Worm (Caenorhabditis elegans): Measurements from ENCODE around the gene mrps-17.

mrps-17 gene

DNA sequence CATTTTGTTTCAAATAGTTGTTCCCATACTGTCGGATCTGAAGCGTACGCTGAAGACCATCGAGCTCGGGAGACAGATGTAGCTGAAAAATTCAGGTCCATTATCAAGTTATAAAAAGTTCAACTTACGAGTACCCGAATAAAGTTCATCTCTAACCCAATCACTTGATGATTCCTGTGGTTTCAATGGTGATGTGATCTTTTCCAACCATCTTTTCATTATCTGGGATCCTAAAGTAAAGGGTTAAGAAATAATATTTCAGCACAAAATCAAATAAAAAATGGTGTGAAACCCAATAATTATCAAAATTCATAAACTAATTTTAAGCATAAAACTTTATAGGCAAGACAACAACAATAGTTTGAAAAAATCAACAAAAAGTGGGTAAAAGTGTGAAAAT is 4.4 kb downstream of the mrps-17 start, which contains the start of gene C05D11.8:
Gene C05D11.8 (minus strand): TSS at position 101 of the 400 bp plus-strand sequence.
- TF ChIP-seq ama-1 (optimal IDR thresholded peaks at IDR 0.05) (no peak), ama-1 (GFP tag; optimal IDR thresholded peaks at IDR 0.05) (no peak), pha-4 (tag; optimal IDR thresholded peaks at IDR 0.05) (no peak), Y95B8A.8 (GFP tag; IDR thresholded peaks at IDR 0.05) (no peak), tlf-1 (GFP tag; optimal IDR thresholded peaks at IDR 0.05) (no peak), cebp-1 (GFP tag; IDR thresholded peaks at IDR 0.05) (no peak), cebp-1 (tag; optimal IDR thresholded peaks at IDR 0.05) (no peak), C17E4.6 (GFP tag; IDR thresholded peaks at IDR 0.05) (no peak), ztf-22 (GFP tag; optimal IDR thresholded peaks at IDR 0.05) (no peak), aptf-2 (GFP tag; conservative IDR thresholded peaks at IDR 0.05) (no peak), hrde-1 (tag; optimal IDR thresholded peaks at IDR 0.05; ENCODE audit: borderline replicate concordance) (no peak), B0035.1 (tag; optimal IDR thresholded peaks at IDR 0.05) (no peak), Y67H2A.10 (GFP tag; conservative IDR thresholded peaks at IDR 0.05) (no peak), ceh-100 (GFP tag; IDR thresholded peaks at IDR 0.05) (no peak), chd-7 (tag; optimal IDR thresholded peaks at IDR 0.05) (no peak)

DNA sequence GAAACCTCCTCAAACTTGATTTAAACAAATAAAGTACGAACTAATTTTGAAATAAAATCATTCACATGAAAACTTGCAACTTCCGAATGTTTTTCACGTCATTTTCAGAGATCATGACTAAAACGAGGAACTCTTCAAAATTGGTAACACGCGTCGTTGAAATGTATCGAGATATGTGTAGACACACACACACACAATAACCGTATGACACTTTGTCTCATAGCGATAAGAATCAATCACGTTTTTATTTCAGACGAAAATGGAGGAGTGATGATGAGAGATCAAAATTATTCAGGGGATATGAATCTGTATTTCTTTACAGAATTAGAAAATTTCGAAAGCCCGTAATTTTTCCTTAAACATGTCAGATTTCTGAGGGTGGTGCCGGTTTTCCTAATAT is 8.9 kb downstream of the mrps-17 start:
- TF ChIP-seq rec-8 (tag; optimal IDR thresholded peaks at IDR 0.05), result no peak
- peak; percentile 6 for TF ChIP-seq attf-5 (GFP tag; optimal IDR thresholded peaks at IDR 0.05)
- no peak for TF ChIP-seq cebp-1 (GFP tag; IDR thresholded peaks at IDR 0.05)
- peak; percentile 35 for TF ChIP-seq cebp-1 (tag; optimal IDR thresholded peaks at IDR 0.05)
- no peak for TF ChIP-seq ztf-26 (tag; optimal IDR thresholded peaks at IDR 0.05)
- TF ChIP-seq B0035.1 (tag; optimal IDR thresholded peaks at IDR 0.05), result no peak
- no peak for TF ChIP-seq K12H6.12 (tag; optimal IDR thresholded peaks at IDR 0.05)
- TF ChIP-seq somi-1 (GFP tag; optimal IDR thresholded peaks at IDR 0.05), result no peak
- no peak for TF ChIP-seq rpc-1 (optimal IDR thresholded peaks at IDR 0.05)
- TF ChIP-seq rpc-1 (tag; optimal IDR thresholded peaks at IDR 0.05), result no peak
- TF ChIP-seq xnd-1 (tag; optimal IDR thresholded peaks at IDR 0.05), result no peak
- no peak for TF ChIP-seq nfyb-1 (GFP tag; IDR thresholded peaks at IDR 0.05)
- TF ChIP-seq nhr-80 (tag; optimal IDR thresholded peaks at IDR 0.05), result peak; percentile 20
- TF ChIP-seq tlf-1 (GFP tag; optimal IDR thresholded peaks at IDR 0.05), result no peak
- no peak for TF ChIP-seq madf-3 (GFP tag; IDR thresholded peaks at IDR 0.05)
- peak; percentile 17 for TF ChIP-seq atf-7 (tag; optimal IDR thresholded peaks at IDR 0.05)
- TF ChIP-seq pha-4 (tag; optimal IDR thresholded peaks at IDR 0.05), result no peak

DNA sequence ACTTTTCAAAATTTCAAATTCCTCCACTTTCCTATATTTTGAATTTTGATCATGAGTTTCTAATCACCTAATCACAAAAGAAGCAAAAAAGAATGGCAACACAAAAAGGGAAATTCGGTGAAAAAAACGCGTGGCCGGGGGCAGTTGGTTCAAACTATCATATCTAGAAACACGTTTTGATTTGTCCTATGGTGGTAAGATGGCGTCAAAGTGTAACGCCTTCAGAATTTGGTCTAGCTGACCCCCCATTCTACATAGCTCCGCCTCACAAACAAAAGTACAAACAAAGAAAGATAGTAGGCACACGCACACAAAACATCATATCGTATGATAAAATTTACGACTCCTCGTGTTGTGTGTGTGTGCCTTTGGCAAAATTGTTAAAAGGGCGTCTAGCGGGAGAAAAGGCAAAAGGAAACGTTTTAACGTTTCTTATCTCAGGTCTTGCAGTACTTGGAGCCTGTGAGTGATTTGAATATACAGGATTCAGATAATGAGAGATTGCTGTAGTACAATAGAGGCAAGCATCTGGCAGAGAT is 9.6 kb downstream of the mrps-17 start:
- TF ChIP-seq lin-26 (GFP tag; IDR thresholded peaks at IDR 0.05) (peak; percentile 46; the same call in 1 of the 2 replicates), athp-1 (tag; optimal IDR thresholded peaks at IDR 0.05) (no peak), hmg-1.2 (GFP tag; IDR thresholded peaks at IDR 0.05) (peak; percentile 30; the same call in 1 of the 2 replicates), ztf-25 (GFP tag; IDR thresholded peaks at IDR 0.05) (no peak), attf-6 (GFP tag; IDR thresholded peaks at IDR 0.05) (no peak), dox-1 (GFP tag; IDR thresholded peaks at IDR 0.05) (peak; percentile 15; the same call in 1 of the 2 replicates), sptf-2 (GFP tag; optimal IDR thresholded peaks at IDR 0.05) (no peak), hmg-20 (GFP tag; IDR thresholded peaks at IDR 0.05) (no peak), nhr-80 (tag; optimal IDR thresholded peaks at IDR 0.05) (peak; percentile 72), akir-1 (GFP tag; optimal IDR thresholded peaks at IDR 0.05) (no peak), F55B11.4 (tag; optimal IDR thresholded peaks at IDR 0.05; ENCODE audit: borderline replicate concordance, insufficient read depth) (no peak), sea-2 (GFP tag; IDR thresholded peaks at IDR 0.05) (no peak)

Data from whole organism, young adult.